Fruit fly (Drosophila melanogaster) whole organism, embryonic: Measurements from ENCODE around the gene CG7365.
A peak's percentile ranks its signal among the peaks of the same experiment; 100 is the strongest.

Experiments
- Atf-2 ChIP-seq: fragments of 200-800 bp; sonication (Bioruptor generic); optimal IDR thresholded peaks from 2 replicates; lab custom pipeline; 2016; ENCODE audit warnings: missing biosample characterization, missing genetic modification characterization
- Blimp-1 ChIP-seq: fragments of 200-800 bp; sonication (Bioruptor generic); optimal IDR thresholded peaks from 3 replicates; lab custom pipeline; 2018; ENCODE audit warnings: missing biosample characterization, missing genetic modification characterization, mild to moderate bottlenecking, moderate library complexity, missing genetic modification reagents
- CG10431 ChIP-seq: fragments of 200-800 bp; sonication (Bioruptor generic); optimal IDR thresholded peaks from 3 replicates; lab custom pipeline; 2018; ENCODE audit warnings: missing biosample characterization, mild to moderate bottlenecking, missing genetic modification characterization
- CG10543 ChIP-seq: fragments of 200-800 bp; sonication (Bioruptor generic); optimal IDR thresholded peaks from 3 replicates; lab custom pipeline; 2017; ENCODE audit warnings: missing biosample characterization, mild to moderate bottlenecking, missing genetic modification characterization, moderate library complexity
- CG12659 ChIP-seq: fragments of 200-800 bp; sonication (Bioruptor generic); optimal IDR thresholded peaks from 3 replicates; lab custom pipeline; 2017; ENCODE audit warnings: mild to moderate bottlenecking, missing biosample characterization, missing genetic modification reagents, missing genetic modification characterization
- CG14014 ChIP-seq: fragments of 200-800 bp; sonication (Bioruptor generic); IDR thresholded peaks from 2 replicates; pipeline ENCODE4 v1.3.6; 2022; ENCODE audit warnings: missing biosample characterization, missing genetic modification characterization
- CG14860 ChIP-seq: fragments of 200-800 bp; sonication (Bioruptor generic); IDR thresholded peaks from 3 replicates; pipeline ENCODE4 v1.3.6; 2022; ENCODE audit warnings: missing biosample characterization, missing genetic modification characterization; ENCODE audit not compliant: partially characterized antibody
- CG15479 ChIP-seq: fragments of 200-800 bp; sonication (Bioruptor generic); optimal IDR thresholded peaks from 3 replicates; lab custom pipeline; 2019; ENCODE audit warnings: missing biosample characterization, mild to moderate bottlenecking, missing genetic modification characterization, moderate library complexity
- CG1602 ChIP-seq: fragments of 200-800 bp; sonication (Bioruptor generic); optimal IDR thresholded peaks from 3 replicates; lab custom pipeline; 2016; ENCODE audit warnings: missing biosample characterization, missing genetic modification characterization
- CG17802 ChIP-seq: fragments of 200-800 bp; sonication (Bioruptor generic); optimal IDR thresholded peaks from 2 replicates; lab custom pipeline; 2018; ENCODE audit warnings: missing biosample characterization, mild to moderate bottlenecking, missing genetic modification characterization, moderate library complexity
- CG3281 ChIP-seq: fragments of 200-800 bp; sonication (Bioruptor generic); optimal IDR thresholded peaks from 3 replicates; lab custom pipeline; 2017; ENCODE audit warnings: missing biosample characterization, mild to moderate bottlenecking, missing genetic modification characterization
- CG7963 ChIP-seq: fragments of 200-800 bp; sonication (Bioruptor generic); IDR thresholded peaks from 3 replicates; pipeline ENCODE4 v1.3.6; 2022; ENCODE audit warnings: missing biosample characterization, missing genetic modification characterization; ENCODE audit not compliant: partially characterized antibody
- Chrac-16 ChIP-seq: fragments of 200-800 bp; sonication (Bioruptor generic); optimal IDR thresholded peaks from 3 replicates; lab custom pipeline; 2016; ENCODE audit warnings: missing biosample characterization, missing genetic modification characterization
- Deaf1 ChIP-seq: fragments of 200-800 bp; optimal IDR thresholded peaks from 3 replicates; lab custom pipeline; 2019; ENCODE audit warnings: missing biosample characterization, mild to moderate bottlenecking, missing genetic modification characterization, moderate library complexity
- Dp ChIP-seq: fragments of 200-800 bp; sonication (Bioruptor generic); optimal IDR thresholded peaks from 2 replicates; lab custom pipeline; 2018; ENCODE audit warnings: missing biosample characterization, mild to moderate bottlenecking, missing genetic modification characterization, moderate library complexity
- Eip74EF ChIP-seq, 2 experiments: fragments of 200-800 bp in 1 of 2; fragments of >200 bp in 1 of 2; sonication (Bioruptor generic) in 1 of 2; optimal IDR thresholded peaks; 2 replicates each; lab custom pipeline; 2017 to 2019; ENCODE audit warnings: missing biosample characterization in 2 of 2, missing genetic modification characterization in 2 of 2, mild to moderate bottlenecking in 1 of 2, moderate library complexity in 1 of 2
- GATAe ChIP-seq: fragments of 200-800 bp; sonication (Bioruptor generic); conservative IDR thresholded peaks from 2 replicates; pipeline ENCODE4 v1.3.6; 2022; ENCODE audit warnings: missing biosample characterization, missing genetic modification characterization
- Hsf ChIP-seq: fragments of 200-800 bp; sonication (Bioruptor generic); optimal IDR thresholded peaks from 3 replicates; lab custom pipeline; 2016; ENCODE audit warnings: missing biosample characterization, missing genetic modification characterization
- Med ChIP-seq: fragments of 200-800 bp; sonication (Bioruptor generic); peaks from one replicate; lab custom pipeline; 2016; ENCODE audit warnings: missing biosample characterization, missing genetic modification characterization, mild to moderate bottlenecking, inconsistent platforms, moderate library complexity
- NFAT ChIP-seq: fragments of 200-800 bp; sonication (Bioruptor generic); IDR thresholded peaks from 2 replicates; pipeline ENCODE4 v1.3.6; 2022; ENCODE audit warnings: missing biosample characterization, missing genetic modification characterization
- PHDP ChIP-seq: fragments of 200-800 bp; sonication (Bioruptor generic); optimal IDR thresholded peaks from 3 replicates; lab custom pipeline; 2018; ENCODE audit warnings: missing biosample characterization, mild to moderate bottlenecking, missing genetic modification characterization, moderate library complexity
- Sox100B ChIP-seq: fragments of 200-800 bp; sonication (Bioruptor generic); optimal IDR thresholded peaks from 3 replicates; lab custom pipeline; 2018; ENCODE audit warnings: missing biosample characterization, mild to moderate bottlenecking, missing genetic modification characterization
- Trl ChIP-seq, 3 experiments: fragments of >200 bp in 2 of 3; fragments of 200-800 bp in 1 of 3; sonication (Bioruptor generic) in 1 of 3; optimal IDR thresholded peaks; 2 replicates in 1 of 3; 3 replicates in 2 of 3; lab custom pipeline; 2016 to 2017; ENCODE audit warnings: missing biosample characterization in 1 of 3, missing genetic modification characterization in 1 of 3
- bowl ChIP-seq: fragments of 200-800 bp; sonication (Bioruptor generic); IDR thresholded peaks from 2 replicates; pipeline ENCODE4 v1.3.6; 2022; ENCODE audit warnings: missing biosample characterization, missing genetic modification characterization
- bsh ChIP-seq, 2 experiments: fragments of 200-800 bp; sonication (Bioruptor generic); optimal IDR thresholded peaks; 2 replicates each; lab custom pipeline; 2017 to 2018; ENCODE audit warnings: mild to moderate bottlenecking in 2 of 2, missing biosample characterization in 2 of 2, missing genetic modification characterization in 2 of 2, moderate library complexity in 1 of 2
- cas ChIP-seq: fragments of 200-800 bp; sonication (Bioruptor generic); IDR thresholded peaks from 2 replicates; pipeline ENCODE4 v1.3.6; 2022; ENCODE audit warnings: missing biosample characterization, missing genetic modification characterization
- chif ChIP-seq, 2 experiments: fragments of 200-800 bp; sonication (Bioruptor generic); optimal IDR thresholded peaks; 3 replicates each; lab custom pipeline; 2016; ENCODE audit warnings: missing biosample characterization in 2 of 2, missing genetic modification characterization in 2 of 2
- chinmo ChIP-seq: fragments of 200-800 bp; sonication (Bioruptor generic); IDR thresholded peaks from 4 replicates; pipeline ENCODE4 v1.3.6; 2022; ENCODE audit warnings: missing biosample characterization, missing genetic modification characterization; ENCODE audit not compliant: partially characterized antibody
- chn ChIP-seq: fragments of 200-800 bp; sonication (Bioruptor generic); optimal IDR thresholded peaks from 2 replicates; lab custom pipeline; 2016; ENCODE audit warnings: missing biosample characterization, missing genetic modification characterization
- crp ChIP-seq, 2 experiments: fragments of 200-800 bp; sonication (Bioruptor generic); optimal IDR thresholded peaks; 2 replicates in 1 of 2; 3 replicates in 1 of 2; lab custom pipeline; 2017; ENCODE audit warnings: missing biosample characterization in 2 of 2, missing genetic modification characterization in 2 of 2, mild to moderate bottlenecking in 1 of 2, moderate library complexity in 1 of 2
- dm ChIP-seq: fragments of 200-800 bp; sonication (Bioruptor generic); optimal IDR thresholded peaks from 3 replicates; lab custom pipeline; 2016; ENCODE audit warnings: missing biosample characterization, missing genetic modification characterization
- gt ChIP-seq: fragments of 200-800 bp; sonication (Bioruptor generic); IDR thresholded peaks from 2 replicates; pipeline ENCODE4 v1.3.6; 2022; ENCODE audit warnings: missing biosample characterization, missing genetic modification characterization
- hbn ChIP-seq: fragments of 200-800 bp; sonication (Bioruptor generic); IDR thresholded peaks from 2 replicates; pipeline ENCODE4 v1.3.6; 2022; ENCODE audit warnings: missing biosample characterization, missing genetic modification characterization; ENCODE audit not compliant: partially characterized antibody
- inv ChIP-seq: fragments of 200-800 bp; sonication (Bioruptor generic); IDR thresholded peaks from 2 replicates; pipeline ENCODE4 v1.3.6; 2022; ENCODE audit warnings: missing biosample characterization, missing genetic modification characterization; ENCODE audit not compliant: partially characterized antibody
- lab ChIP-seq: fragments of 200-800 bp; sonication (Bioruptor generic); optimal IDR thresholded peaks from 3 replicates; lab custom pipeline; 2017; ENCODE audit warnings: missing biosample characterization, missing genetic modification characterization, mild to moderate bottlenecking, moderate library complexity, missing genetic modification reagents
- pan ChIP-seq, 4 experiments: fragments of >200 bp in 3 of 4; fragments of 200-800 bp in 1 of 4; sonication (Bioruptor generic) in 1 of 4; optimal IDR thresholded peaks in 3 of 4; IDR thresholded peaks in 1 of 4; 2 replicates each; pipeline versions ENCODE4 v1.3.6 to Lab custom; 2017 to 2022; ENCODE audit warnings: missing biosample characterization in 2 of 4, missing genetic modification characterization in 2 of 4, mixed read lengths in 1 of 4
- pfk ChIP-seq: fragments of 200-800 bp; sonication (Bioruptor generic); optimal IDR thresholded peaks from 2 replicates; lab custom pipeline; 2018; ENCODE audit warnings: missing biosample characterization, mild to moderate bottlenecking, missing genetic modification characterization, moderate library complexity
- pnt ChIP-seq: fragments of 200-800 bp; sonication (Bioruptor generic); optimal IDR thresholded peaks from 3 replicates; lab custom pipeline; 2016; ENCODE audit warnings: missing biosample characterization, missing genetic modification characterization
- rib ChIP-seq: fragments of 200-800 bp; sonication (Bioruptor generic); IDR thresholded peaks from 2 replicates; pipeline ENCODE4 v1.3.6; 2022; ENCODE audit warnings: missing biosample characterization, missing genetic modification characterization
- sc ChIP-seq, 3 experiments: fragments of >200 bp in 2 of 3; fragments of 200-800 bp in 1 of 3; sonication (Bioruptor generic) in 1 of 3; optimal IDR thresholded peaks; 2 replicates in 2 of 3; 3 replicates in 1 of 3; lab custom pipeline; 2017; ENCODE audit warnings: mild to moderate bottlenecking in 1 of 3, missing biosample characterization in 1 of 3, missing genetic modification characterization in 1 of 3, missing genetic modification reagents in 1 of 3
- sd ChIP-seq: fragments of 200-800 bp; sonication (Bioruptor generic); optimal IDR thresholded peaks from 3 replicates; lab custom pipeline; 2018; ENCODE audit warnings: missing biosample characterization, mild to moderate bottlenecking, missing genetic modification characterization, moderate library complexity
- sna ChIP-seq: fragments of 200-800 bp; sonication (Bioruptor generic); IDR thresholded peaks from 2 replicates; pipeline ENCODE4 v1.3.6; 2022; ENCODE audit warnings: missing biosample characterization, missing genetic modification characterization; ENCODE audit not compliant: partially characterized antibody
- so ChIP-seq: fragments of 200-800 bp; sonication (Bioruptor generic); IDR thresholded peaks from 3 replicates; pipeline ENCODE4 v1.3.6; 2022; ENCODE audit warnings: missing biosample characterization, missing genetic modification characterization
- trh ChIP-seq: fragments of 200-800 bp; sonication (Bioruptor generic); optimal IDR thresholded peaks from 2 replicates; lab custom pipeline; 2016; ENCODE audit warnings: missing biosample characterization, missing genetic modification characterization
- unc-4 ChIP-seq: fragments of 200-800 bp; sonication (Bioruptor generic); IDR thresholded peaks from 2 replicates; pipeline ENCODE4 v1.3.6; 2022; ENCODE audit warnings: missing biosample characterization, missing genetic modification characterization; ENCODE audit not compliant: partially characterized antibody

CG7365 gene

dm6 chr3L:20127281-20127680 is at the start of gene CG7365:
TSS of gene CG7365 (minus strand) at chr3L:20127381.
- TF ChIP-seq Atf-2 (GFP tag; lab: Kevin White, UChicago) (no peak), Deaf1 (tag; lab: Kevin White, UChicago) (no peak), inv (GFP tag; lab: Robert Waterston, UW) (no peak), CG14014 (GFP tag; lab: Robert Waterston, UW) (no peak), hbn (no peak), Blimp-1 (GFP tag; lab: Kevin White, UChicago) (peak; percentile 56), trh (GFP tag; lab: Kevin White, UChicago) (no peak), Trl (optimal IDR thresholded peaks at IDR 0.05; lab: Kevin White, UChicago) (no peak), Trl (GFP tag; optimal IDR thresholded peaks at IDR 0.05; lab: Kevin White, UChicago) (no peak), CG17802 (no peak), CG1602 (GFP tag; lab: Kevin White, UChicago) (no peak), Eip74EF (GFP tag; optimal IDR thresholded peaks at IDR 0.05; lab: Kevin White, UChicago) (no peak), Med (GFP tag; lab: Kevin White, UChicago) (peak; percentile 9), CG14860 (no peak), rib (no peak), sd (tag; lab: Kevin White, UChicago) (no peak), sc (optimal IDR thresholded peaks at IDR 0.05; lab: Kevin White, UChicago) (no peak), sc (GFP tag; optimal IDR thresholded peaks at IDR 0.05; lab: Kevin White, UChicago) (no peak), unc-4 (GFP tag; lab: Robert Waterston, UW) (0 out of 2 replicates have a peak, but pooled peaks have one; percentile 23), sna (GFP tag; lab: Robert Waterston, UW) (no peak), cas (GFP tag; lab: Robert Waterston, UW) (no peak), CG10543 (GFP tag; lab: Kevin White, UChicago) (no peak), PHDP (tag; lab: Kevin White, UChicago) (no peak), gt (no peak)

- TF ChIP-seq pfk (GFP tag; lab: Kevin White, UChicago) (no peak), lab (GFP tag; lab: Kevin White, UChicago) (peak; percentile 1)
Measured at dm6 chr3L:20168152-20168551, 41.0 kb upstream of the CG7365 start.

dm6 chr3L:20140589-20141207 is 13.5 kb upstream of the CG7365 start, which contains the start of gene CG7328:
TSS of gene CG7328 (minus strand) at chr3L:20140607.
- TF ChIP-seq NFAT (GFP tag; lab: Robert Waterston, UW), result no peak
- no peak for TF ChIP-seq dm (GFP tag; lab: Kevin White, UChicago)
- no peak for TF ChIP-seq CG10431 (GFP tag; lab: Kevin White, UChicago)
- TF ChIP-seq crp (GFP tag; optimal IDR thresholded peaks at IDR 0.05; lab: Kevin White, UChicago), result peak in 1 of 2 experiments; percentile 56
- peak; percentile 56 for TF ChIP-seq Chrac-16
- no peak for TF ChIP-seq CG3281 (GFP tag; lab: Kevin White, UChicago)
- TF ChIP-seq bsh (GFP tag; optimal IDR thresholded peaks at IDR 0.05; lab: Kevin White, UChicago), result no peak
- TF ChIP-seq chn (GFP tag; lab: Kevin White, UChicago), result no peak
- TF ChIP-seq Dp, result no peak
- TF ChIP-seq pnt (GFP tag; lab: Kevin White, UChicago), result no peak
- TF ChIP-seq Hsf, result peak; percentile 67
- 0 out of 3 replicates have a peak, but pooled peaks have one; percentile 56 for TF ChIP-seq so (GFP tag; lab: Robert Waterston, UW)
- no peak for TF ChIP-seq GATAe
- TF ChIP-seq Sox100B (GFP tag; lab: Kevin White, UChicago), result no peak
- peak in 1 of 2 experiments; percentile 45 for TF ChIP-seq chif (GFP tag; optimal IDR thresholded peaks at IDR 0.05; lab: Kevin White, UChicago)
- TF ChIP-seq chinmo, result no peak
- no peak for TF ChIP-seq CG7963 (GFP tag; lab: Robert Waterston, UW)
- TF ChIP-seq CG15479, result no peak
- no peak for TF ChIP-seq CG12659 (GFP tag; lab: Kevin White, UChicago)
- TF ChIP-seq pan (optimal IDR thresholded peaks at IDR 0.05; lab: Kevin White, UChicago), result no peak
- peak in 1 of 2 experiments; percentile 59 for TF ChIP-seq pan (GFP tag; optimal IDR thresholded peaks at IDR 0.05 in 1 of 2, IDR thresholded peaks at IDR 0.05 in 1 of 2)
- TF ChIP-seq bowl (GFP tag; lab: Robert Waterston, UW), result no peak
